Fruit fly (Drosophila melanogaster) whole organism, adult: ENCODE data around the gene Alh.

Experiments used
- CG11617 ChIP-seq: fragments of 200-800 bp; sonication (Bioruptor generic); optimal IDR thresholded peaks from 2 replicates; lab custom pipeline; 2017; ENCODE audit warnings: mild to moderate bottlenecking, missing biosample characterization, missing genetic modification reagents, missing genetic modification characterization
- CG12768 ChIP-seq: fragments of 200-800 bp; sonication (Bioruptor generic); optimal IDR thresholded peaks from 2 replicates; lab custom pipeline; 2017; ENCODE audit warnings: missing biosample characterization, missing genetic modification characterization, mild to moderate bottlenecking, moderate library complexity, missing genetic modification reagents
- CG1620 ChIP-seq: fragments of 200-800 bp; sonication (Bioruptor generic); optimal IDR thresholded peaks from 2 replicates; lab custom pipeline; 2016; ENCODE audit warnings: missing biosample characterization, missing genetic modification characterization
- CG33017 ChIP-seq: fragments of 200-800 bp; sonication (Bioruptor generic); optimal IDR thresholded peaks from 2 replicates; lab custom pipeline; 2018; ENCODE audit warnings: missing biosample characterization, mild to moderate bottlenecking, missing genetic modification characterization, moderate library complexity
- CG7045 ChIP-seq: fragments of 200-800 bp; sonication (Bioruptor generic); optimal IDR thresholded peaks from 2 replicates; lab custom pipeline; 2017; ENCODE audit warnings: missing biosample characterization, mild to moderate bottlenecking, missing genetic modification characterization
- Crg-1 ChIP-seq: fragments of 200-800 bp; sonication (Bioruptor generic); optimal IDR thresholded peaks from 2 replicates; lab custom pipeline; 2016; ENCODE audit warnings: missing biosample characterization, missing genetic modification characterization
- Hr96 ChIP-seq: fragments of 200-800 bp; sonication (Bioruptor generic); optimal IDR thresholded peaks from 2 replicates; lab custom pipeline; 2016; ENCODE audit warnings: missing biosample characterization, missing genetic modification characterization
- Mnt ChIP-seq: fragments of 200-800 bp; sonication (Bioruptor generic); optimal IDR thresholded peaks from 2 replicates; lab custom pipeline; 2016; ENCODE audit warnings: missing biosample characterization, mild to moderate bottlenecking, missing genetic modification characterization
- kay ChIP-seq: fragments of 200-800 bp; sonication (Bioruptor generic); peaks from one replicate; lab custom pipeline; 2016; ENCODE audit warnings: missing biosample characterization, missing genetic modification characterization, borderline replicate concordance
- ovo ChIP-seq: fragments of 200-800 bp; sonication (Bioruptor generic); optimal IDR thresholded peaks from 2 replicates; lab custom pipeline; 2016; ENCODE audit warnings: missing biosample characterization, missing genetic modification characterization
- pad ChIP-seq: fragments of 200-800 bp; sonication (Bioruptor generic); optimal IDR thresholded peaks from 3 replicates; lab custom pipeline; 2017; ENCODE audit warnings: missing biosample characterization, missing genetic modification characterization, mild to moderate bottlenecking, moderate library complexity, missing genetic modification reagents
- tj ChIP-seq: fragments of 200-800 bp; sonication (Bioruptor generic); optimal IDR thresholded peaks from 3 replicates; lab custom pipeline; 2017; ENCODE audit warnings: missing biosample characterization, mild to moderate bottlenecking, missing genetic modification characterization, moderate library complexity
- toe ChIP-seq: fragments of 200-800 bp; sonication (Bioruptor generic); optimal IDR thresholded peaks from 2 replicates; lab custom pipeline; 2016; ENCODE audit warnings: missing biosample characterization, missing genetic modification characterization

dm6 chr3R:7067092-7067491 is 56.9 kb downstream of the Alh start, which contains the start of the genes CG1105 and CG1965:
- TF ChIP-seq toe (GFP tag; lab: Kevin White, UChicago) (peak; percentile 95), ovo (GFP tag; lab: Kevin White, UChicago) (peak; percentile 75), CG12768 (GFP tag; lab: Kevin White, UChicago) (peak; percentile 77), CG7045 (GFP tag; lab: Kevin White, UChicago) (peak; percentile 85), Hr96 (peak; percentile 89), kay (peak; percentile 88), pad (GFP tag; lab: Kevin White, UChicago) (peak; percentile 66), tj (GFP tag; lab: Kevin White, UChicago) (peak; percentile 69), CG1620 (peak; percentile 94), CG33017 (peak; percentile 74), Mnt (GFP tag; lab: Kevin White, UChicago) (peak; percentile 87), Crg-1 (GFP tag; lab: Kevin White, UChicago) (peak; percentile 79), CG11617 (GFP tag; lab: Kevin White, UChicago) (peak; percentile 80)
